Fruit fly (Drosophila melanogaster) S2 (cell line): ENCODE results near the gene skd.
A peak's percentile ranks its signal among the peaks of the same experiment; 100 is the strongest.

Source experiments
- CG8478 ChIP-seq: fragments of >200 bp; optimal IDR thresholded peaks from 2 replicates; lab custom pipeline; 2018
- CTCF ChIP-seq, 2 experiments: fragments of >200 bp; optimal IDR thresholded peaks; 2 replicates each; lab custom pipeline; 2018

The skd gene

DNA sequence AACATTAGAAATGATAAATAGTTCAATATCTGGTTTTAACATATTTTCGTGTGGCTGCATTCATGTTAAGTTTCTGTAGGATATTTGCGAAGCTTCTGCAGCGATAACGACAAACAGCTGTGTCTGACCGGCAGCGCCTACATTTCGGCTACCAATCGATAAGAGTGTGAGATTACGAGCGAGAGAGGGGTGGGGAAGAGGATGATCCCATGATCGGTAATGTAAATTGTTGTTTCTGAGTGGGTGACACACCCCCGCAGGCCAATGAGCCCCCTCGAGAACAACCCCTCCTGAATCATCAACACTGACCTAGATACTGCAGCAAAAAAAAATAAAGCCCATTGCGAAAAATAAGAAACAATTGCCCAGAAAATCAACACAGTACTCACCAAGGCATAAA, 2.7 kb downstream of the skd start:
- TF ChIP-seq CG8478 (lab: Kevin White, UChicago) (no peak), CTCF (optimal IDR thresholded peaks at IDR 0.05; lab: Kevin White, UChicago) (no peak)

DNA sequence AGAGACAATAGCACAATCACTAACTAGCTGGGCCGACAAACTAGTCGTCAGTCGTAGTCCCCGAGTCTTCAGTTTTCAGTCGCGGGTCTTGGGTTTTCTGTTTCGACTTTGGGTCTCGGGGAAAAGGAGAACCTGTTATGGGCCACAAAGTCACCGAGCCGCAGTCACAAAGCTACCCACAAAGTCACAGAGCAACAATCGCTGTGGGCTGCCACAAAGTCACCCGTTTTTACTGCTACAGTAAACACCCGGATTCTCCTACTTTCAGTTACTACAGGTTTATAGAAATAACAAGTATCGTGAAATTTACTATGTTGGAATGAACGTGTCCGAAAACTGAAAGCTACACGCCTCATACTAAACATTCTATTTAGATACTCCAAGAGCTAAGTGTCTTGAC, 3.4 kb downstream of the skd start:
- TF ChIP-seq CG8478 (lab: Kevin White, UChicago) = no peak
- TF ChIP-seq CTCF (optimal IDR thresholded peaks at IDR 0.05; lab: Kevin White, UChicago) = no peak

DNA sequence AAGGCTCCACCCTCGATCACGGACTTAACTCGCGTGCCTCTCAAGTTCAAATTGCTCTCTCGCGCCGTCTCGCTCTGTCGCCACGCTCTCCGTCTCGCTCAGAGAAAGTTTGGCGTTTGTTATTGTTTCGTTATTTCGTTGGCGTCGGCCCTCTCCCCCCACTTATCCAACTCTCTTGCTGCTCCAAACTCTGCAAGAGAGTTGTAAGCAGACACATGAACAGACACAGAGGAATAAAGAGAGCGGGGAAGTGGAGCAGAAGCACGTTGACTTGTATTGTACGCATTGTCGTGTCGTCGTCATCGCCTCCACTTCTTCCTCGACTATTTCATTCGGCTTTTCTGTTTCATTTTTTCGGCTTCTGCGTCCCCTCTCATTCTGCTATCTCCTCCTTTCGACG, 3.9 kb downstream of the skd start:
- TF ChIP-seq CG8478 (lab: Kevin White, UChicago) = no peak
- no peak for TF ChIP-seq CTCF (optimal IDR thresholded peaks at IDR 0.05; lab: Kevin White, UChicago)

DNA sequence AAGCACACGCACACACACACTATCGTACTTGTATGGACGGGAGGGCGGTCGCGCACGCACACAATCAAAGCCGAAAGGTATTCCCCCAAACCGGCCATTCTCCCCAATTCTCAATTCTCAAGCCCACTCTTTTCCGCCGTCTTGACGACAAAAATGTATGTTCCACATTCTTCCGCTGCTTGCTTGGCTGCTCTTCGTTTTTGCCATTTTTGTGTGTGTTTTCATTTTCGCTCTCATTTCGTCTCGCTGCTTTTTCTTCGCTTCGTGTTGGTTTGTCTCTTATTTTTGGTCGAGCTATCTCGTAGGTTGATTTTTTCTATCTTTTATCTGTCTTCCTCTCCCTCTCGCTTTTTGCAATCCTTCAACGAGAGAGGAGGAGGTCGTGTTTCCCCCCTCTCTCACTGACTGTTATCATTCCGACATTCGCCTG, 12.7 kb downstream of the skd start:
- TF ChIP-seq CTCF (optimal IDR thresholded peaks at IDR 0.05; lab: Kevin White, UChicago) = no peak

DNA sequence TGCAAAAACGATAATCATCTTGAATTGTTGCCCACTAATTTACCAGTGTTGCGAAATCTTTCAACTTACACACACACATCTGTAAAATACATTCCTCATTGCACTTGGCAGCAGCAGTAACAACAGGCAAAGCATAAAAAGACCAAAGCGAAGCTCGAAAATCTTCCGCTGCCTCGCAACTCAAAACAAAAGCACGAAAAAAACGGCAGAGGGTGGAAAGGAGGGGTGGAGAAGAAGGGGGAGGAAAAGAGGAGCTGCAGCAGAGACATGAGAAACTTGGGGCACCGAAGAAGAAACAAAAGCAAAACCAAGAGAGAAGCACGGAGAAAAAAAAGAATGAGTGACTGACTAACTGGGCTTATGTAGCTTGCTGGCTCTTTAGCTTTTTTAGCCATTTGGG, 13.8 kb downstream of the skd start:
- TF ChIP-seq CTCF (optimal IDR thresholded peaks at IDR 0.05; lab: Kevin White, UChicago) (no peak), CG8478 (lab: Kevin White, UChicago) (no peak)

DNA sequence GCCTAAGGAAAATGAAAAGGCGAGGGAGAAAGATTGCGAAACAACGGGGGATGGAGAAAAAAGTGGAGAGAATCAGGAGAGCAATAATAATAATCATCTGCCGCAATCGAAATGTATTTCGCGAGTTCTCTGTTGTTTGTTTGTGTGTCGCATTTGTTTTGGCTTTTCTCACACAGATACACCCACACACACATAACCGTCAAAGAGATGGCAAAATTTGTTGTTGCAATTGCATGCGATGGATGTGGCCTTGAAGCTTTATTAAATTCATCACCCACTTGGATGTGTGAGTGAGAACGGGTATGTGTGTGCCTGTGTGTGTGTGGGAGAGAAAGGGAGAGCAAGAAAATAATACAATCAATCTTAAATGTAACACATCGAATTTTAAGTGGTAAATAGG, 15.5 kb downstream of the skd start:
- no peak for TF ChIP-seq CG8478 (lab: Kevin White, UChicago)
- no peak for TF ChIP-seq CTCF (optimal IDR thresholded peaks at IDR 0.05; lab: Kevin White, UChicago)

DNA sequence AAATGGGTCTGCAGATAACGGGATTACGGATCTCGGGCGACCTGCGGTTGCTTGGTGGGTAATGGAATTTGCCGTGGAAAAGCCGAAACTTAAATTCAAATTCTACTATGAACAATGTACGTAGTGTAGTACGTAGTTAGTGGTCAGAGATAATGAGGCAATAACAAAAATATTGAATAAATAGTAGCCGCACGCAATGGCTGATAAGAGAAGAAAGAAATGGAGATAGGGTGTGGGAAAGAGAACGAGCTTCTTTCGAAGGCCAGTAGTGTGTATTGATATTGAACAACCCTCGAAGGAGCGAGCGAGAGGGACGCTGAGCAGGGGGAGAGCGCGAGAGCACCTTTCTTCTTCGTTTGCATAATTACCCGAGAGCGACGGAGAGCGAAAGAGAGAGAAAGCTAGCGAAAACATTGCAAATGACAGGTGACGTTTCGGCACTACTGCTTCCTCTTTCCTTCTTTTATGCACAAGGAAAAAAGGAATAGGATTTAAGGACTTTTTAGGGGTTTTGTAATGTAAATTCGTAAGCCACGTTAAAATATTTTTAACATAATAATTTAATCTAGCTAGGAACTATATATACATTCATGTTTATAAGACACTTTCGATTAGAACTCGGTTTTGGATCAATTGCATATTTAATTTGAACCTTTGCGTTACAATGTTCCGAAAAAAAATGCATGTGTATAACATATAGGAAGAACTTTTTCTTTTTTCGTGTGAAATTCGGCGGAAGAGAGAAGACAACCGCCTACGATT, 16.2 kb downstream of the skd start:
- TF ChIP-seq CG8478 (lab: Kevin White, UChicago) = no peak
- TF ChIP-seq CTCF (optimal IDR thresholded peaks at IDR 0.05; lab: Kevin White, UChicago) = no peak

DNA sequence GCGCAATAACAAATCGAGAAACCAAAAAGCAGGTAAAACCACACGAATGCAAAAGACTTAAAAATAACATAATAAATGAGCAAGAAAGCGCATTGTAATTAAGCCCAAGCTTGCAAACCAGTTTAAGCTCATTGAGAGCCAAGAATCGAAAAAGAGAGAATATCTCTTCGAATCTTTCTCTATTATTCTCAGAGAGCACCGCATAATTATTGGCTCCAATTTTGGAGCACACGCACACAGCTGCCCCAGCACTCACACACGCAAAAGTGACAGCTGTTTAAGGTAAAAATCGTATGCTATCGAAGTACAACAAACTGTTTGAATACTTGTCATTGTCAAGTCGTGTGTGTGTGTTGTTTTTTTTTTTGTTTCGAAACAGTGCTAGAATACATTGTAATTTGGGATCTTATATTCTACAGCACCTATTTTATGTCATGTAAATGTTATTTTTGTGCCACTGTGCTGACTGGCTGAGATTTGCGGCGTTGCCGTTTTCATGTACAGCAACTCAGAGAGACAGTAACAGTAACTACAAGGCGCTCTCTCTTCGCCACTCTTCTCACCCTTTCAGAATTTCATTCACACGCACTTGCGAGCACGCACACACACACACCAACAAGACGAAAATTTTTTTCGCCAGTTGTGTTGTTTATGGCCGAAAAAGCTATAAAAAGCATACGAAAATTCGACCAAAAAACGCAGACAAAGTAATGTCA, 17.7 kb downstream of the skd start:
- TF ChIP-seq CTCF (optimal IDR thresholded peaks at IDR 0.05; lab: Kevin White, UChicago) (no peak), CG8478 (lab: Kevin White, UChicago) (no peak)

DNA sequence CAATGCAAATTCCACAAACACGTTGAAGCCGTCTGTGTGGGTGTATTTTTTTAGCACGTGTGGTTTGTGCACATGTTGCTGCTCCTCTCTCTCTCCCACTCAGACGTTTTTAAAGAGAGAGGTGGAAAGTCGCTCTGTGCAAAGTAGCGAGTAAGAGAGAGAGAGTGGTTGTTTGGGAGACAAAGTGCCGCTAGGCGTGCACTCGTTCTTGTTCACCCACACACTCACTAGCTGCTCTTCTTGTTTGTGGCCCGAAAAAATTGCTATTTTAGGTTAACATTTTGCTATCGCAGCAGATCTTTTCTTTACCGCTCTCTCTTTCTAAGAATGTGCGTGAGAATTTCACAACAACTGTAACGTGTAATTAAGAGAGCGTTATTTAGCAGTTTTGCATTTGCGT, 18.3 kb downstream of the skd start:
- TF ChIP-seq CG8478 (lab: Kevin White, UChicago) (no peak), CTCF (optimal IDR thresholded peaks at IDR 0.05; lab: Kevin White, UChicago) (no peak)

DNA sequence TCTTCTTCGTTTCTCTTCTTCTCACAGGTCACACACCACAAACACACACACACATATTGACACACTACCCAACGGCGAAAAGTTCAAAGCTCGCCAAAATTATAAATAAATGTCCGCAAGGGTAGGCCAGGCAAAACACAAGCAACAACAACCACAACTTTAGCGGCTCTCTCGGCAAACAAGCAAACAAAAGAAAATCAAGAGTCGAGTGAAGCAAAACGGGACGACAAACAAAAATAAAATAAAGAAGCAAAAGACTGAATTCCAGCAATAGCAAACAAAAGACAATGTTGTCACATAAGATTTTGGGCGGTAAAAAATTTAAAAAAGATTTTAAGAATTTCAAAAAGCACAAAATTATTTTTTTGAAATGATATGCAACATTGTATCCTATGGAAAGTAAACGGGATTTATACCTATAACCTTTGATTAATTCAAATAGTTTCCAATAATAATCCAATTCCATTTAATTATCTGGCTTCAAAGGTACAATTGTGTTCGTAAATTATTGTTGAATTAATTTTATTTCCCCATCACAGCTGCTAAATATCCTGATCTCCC, 18.9 kb downstream of the skd start:
- TF ChIP-seq CG8478 (lab: Kevin White, UChicago) (no peak), CTCF (optimal IDR thresholded peaks at IDR 0.05; lab: Kevin White, UChicago) (no peak)

DNA sequence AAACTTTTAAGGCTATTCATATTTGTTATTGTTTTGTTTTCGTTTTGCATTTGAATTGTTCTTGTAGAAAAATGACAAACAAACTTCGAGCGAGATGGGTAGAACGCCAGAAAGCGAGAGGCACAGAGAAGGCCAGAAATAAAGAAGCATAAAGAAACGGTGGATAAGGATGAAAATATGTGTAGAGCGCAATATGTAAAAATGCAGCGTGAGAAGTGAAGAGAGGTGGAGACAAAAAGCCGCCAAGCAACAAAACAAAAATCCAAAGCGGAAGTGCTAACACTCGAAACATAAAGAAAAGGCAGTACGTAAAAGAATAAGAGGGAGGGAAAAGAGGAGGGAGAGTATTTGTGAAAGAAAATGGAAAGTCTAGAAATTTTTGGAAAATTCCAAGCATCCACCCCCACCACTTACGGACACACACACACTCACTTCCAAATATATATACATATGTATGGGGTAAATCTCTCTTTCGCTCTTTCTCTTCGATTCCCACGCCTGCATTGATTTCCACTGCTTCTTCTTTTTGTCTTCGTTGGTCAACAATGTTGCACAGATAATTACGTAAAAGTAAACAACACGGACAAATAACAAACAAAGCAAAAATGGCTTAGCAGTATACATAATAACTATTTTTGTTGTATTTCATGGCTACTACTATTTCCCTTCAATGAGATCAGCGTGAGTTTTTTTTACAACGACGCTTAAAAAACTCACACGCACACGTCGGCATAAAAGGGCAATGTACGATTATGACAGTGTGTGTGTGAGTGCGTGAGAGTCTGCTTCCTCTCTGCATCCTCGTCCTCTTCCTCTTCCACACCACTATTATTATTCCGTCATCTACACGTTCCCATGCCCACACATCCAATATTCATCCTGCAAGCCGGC, 19.6 kb downstream of the skd start:
- no peak for TF ChIP-seq CTCF (optimal IDR thresholded peaks at IDR 0.05; lab: Kevin White, UChicago)
- TF ChIP-seq CG8478 (lab: Kevin White, UChicago) = no peak

DNA sequence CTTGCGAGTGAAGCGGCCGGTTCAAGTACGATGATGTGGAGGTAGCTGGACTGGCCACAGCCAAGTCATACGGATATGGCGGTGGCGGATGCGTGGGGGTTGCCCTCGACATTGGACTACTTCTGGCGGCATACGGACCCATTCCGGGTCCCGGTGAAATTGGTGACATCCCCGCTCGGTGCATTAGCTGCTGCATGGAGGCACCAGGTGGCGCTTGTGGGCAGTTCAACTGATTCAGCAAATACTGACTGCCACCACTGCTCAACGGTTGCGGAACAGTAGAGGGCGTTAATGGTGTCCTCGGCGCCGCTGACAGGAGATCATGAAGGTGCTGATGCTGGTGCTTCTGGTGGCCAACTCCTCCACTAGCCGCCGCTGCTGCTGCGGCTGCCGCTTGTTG, 27.6 kb downstream of the skd start:
- no peak for TF ChIP-seq CG8478 (lab: Kevin White, UChicago)
- TF ChIP-seq CTCF (optimal IDR thresholded peaks at IDR 0.05; lab: Kevin White, UChicago) = peak; percentile 48 to 56

DNA sequence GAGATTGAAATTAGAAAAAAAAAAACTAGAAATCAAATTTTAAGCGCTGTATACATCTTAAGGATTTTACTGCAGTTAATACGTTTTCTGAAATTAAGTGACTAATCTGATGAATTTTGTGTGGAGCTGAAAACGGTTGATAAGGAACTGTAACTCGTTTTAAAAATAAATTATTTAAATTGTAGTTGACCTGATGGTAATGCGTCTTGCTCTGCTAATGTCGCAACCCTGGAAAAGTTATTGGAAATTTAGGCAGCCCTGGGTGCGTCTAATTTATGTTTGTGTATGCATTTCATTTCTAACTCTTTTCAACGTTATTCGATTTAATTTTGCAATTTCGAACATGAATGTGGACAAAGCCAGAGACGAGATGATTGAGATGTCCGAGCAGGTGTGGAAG, 35.9 kb downstream of the skd start, which contains the start of gene CG12984:
Gene CG12984, plus strand, starts transcription at position 301 of the 400 bp plus-strand sequence.
- TF ChIP-seq CTCF (optimal IDR thresholded peaks at IDR 0.05; lab: Kevin White, UChicago) (no peak), CG8478 (lab: Kevin White, UChicago) (no peak)

DNA sequence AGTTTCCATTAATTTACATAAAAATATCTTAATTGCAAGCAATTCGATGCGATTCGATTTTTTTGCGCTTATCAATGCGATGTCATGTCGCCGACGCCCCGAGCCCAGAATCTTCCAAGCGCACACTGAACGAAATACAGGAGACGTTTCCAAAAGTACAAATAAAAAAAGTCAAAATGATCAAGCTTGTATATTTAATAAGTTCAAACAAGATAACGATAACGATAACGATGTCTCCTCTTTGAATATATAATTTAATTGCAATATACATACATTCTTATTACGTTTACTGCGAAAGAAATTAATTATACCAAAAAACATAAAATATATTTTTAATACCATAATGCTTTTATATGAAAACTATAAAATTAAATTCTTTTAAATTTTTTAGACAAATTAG, 37.0 kb downstream of the skd start:
- TF ChIP-seq CTCF (optimal IDR thresholded peaks at IDR 0.05; lab: Kevin White, UChicago) (no peak), CG8478 (lab: Kevin White, UChicago) (no peak)
